Fruit fly (Drosophila melanogaster) whole organism, pupa: Measurements from ENCODE around the gene CG14551.
A peak's percentile ranks its signal among the peaks of the same experiment; 100 is the strongest.

Source experiments
- CG17806 ChIP-seq: fragments of 200-800 bp; sonication (Bioruptor generic); optimal IDR thresholded peaks from 2 replicates; lab custom pipeline; 2018; ENCODE audit warnings: missing biosample characterization, mild to moderate bottlenecking, missing genetic modification characterization, moderate library complexity
- CG8159 ChIP-seq: fragments of 200-800 bp; sonication (Bioruptor generic); optimal IDR thresholded peaks from 3 replicates; lab custom pipeline; 2018; ENCODE audit warnings: missing biosample characterization, mild to moderate bottlenecking, missing genetic modification characterization, moderate library complexity
- CG8301 ChIP-seq: fragments of 200-800 bp; sonication (Bioruptor generic); optimal IDR thresholded peaks from 2 replicates; lab custom pipeline; 2018; ENCODE audit warnings: missing biosample characterization, mild to moderate bottlenecking, missing genetic modification characterization
- D1 ChIP-seq: fragments of 200-800 bp; sonication (Bioruptor generic); optimal IDR thresholded peaks from 2 replicates; lab custom pipeline; 2018; ENCODE audit warnings: missing biosample characterization, mild to moderate bottlenecking, missing genetic modification characterization, moderate library complexity
- EcR ChIP-seq: fragments of 200-800 bp; sonication (Bioruptor generic); optimal IDR thresholded peaks from 3 replicates; lab custom pipeline; 2019; ENCODE audit warnings: missing biosample characterization, missing genetic modification characterization, mild to moderate bottlenecking, moderate library complexity, missing genetic modification reagents
- Ets98B ChIP-seq: fragments of 200-800 bp; sonication (Bioruptor generic); IDR thresholded peaks from 2 replicates; pipeline ENCODE4 v1.3.6; 2022; ENCODE audit warnings: missing biosample characterization, missing genetic modification characterization
- Pif1A ChIP-seq: fragments of 200-800 bp; sonication (Bioruptor generic); optimal IDR thresholded peaks from 3 replicates; lab custom pipeline; 2016; ENCODE audit warnings: missing biosample characterization, missing genetic modification characterization
- Pif1B ChIP-seq: fragments of 200-800 bp; sonication (Bioruptor generic); optimal IDR thresholded peaks from 3 replicates; lab custom pipeline; 2016; ENCODE audit warnings: missing biosample characterization, missing genetic modification characterization
- Snoo ChIP-seq: fragments of 200-800 bp; sonication (Bioruptor generic); optimal IDR thresholded peaks from 3 replicates; lab custom pipeline; 2017; ENCODE audit warnings: missing biosample characterization, mild to moderate bottlenecking, missing genetic modification characterization, inconsistent platforms

DNA sequence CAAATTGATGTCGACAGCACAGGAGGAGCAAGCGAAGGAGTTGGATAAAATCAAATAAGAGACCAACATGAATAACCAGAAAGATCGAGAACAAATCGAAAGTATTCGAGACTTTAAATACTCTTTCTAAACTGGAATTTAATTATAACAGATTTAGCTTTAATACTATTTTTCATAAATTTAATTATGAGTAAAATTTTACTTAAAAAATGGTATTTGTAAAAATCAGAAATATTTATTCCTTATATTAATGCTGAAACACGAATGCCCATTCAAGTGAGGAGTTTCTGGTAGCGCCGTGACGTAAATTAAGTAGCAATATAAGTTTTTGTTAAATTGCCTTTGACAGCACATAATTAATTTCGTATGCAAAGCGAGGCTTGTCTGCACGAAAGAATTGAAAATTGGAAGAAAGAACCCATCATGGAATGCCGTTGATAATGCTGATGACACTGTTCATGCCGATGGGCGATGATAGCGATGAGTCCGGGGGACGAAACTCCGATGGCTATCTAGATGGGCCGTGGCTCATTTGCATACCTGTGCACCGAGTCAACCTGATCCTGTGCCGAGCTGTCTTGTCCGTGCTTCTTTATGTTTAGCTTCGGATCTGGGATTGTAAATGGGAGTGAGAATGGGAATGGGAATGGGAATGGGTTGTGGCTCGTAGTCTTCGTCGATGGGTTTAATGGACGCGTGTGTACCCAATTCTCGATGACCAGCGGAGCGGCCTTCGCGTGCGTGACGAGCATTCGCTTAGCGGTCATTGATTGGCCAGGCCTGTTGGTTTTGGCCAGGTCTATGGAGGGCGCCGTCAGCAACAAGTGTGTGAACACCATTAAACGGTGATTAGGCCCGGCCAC lies 49.8 kb downstream of the CG14551 start:
- TF ChIP-seq EcR (GFP tag; lab: Kevin White, UChicago) (peak; percentile 90), Ets98B (no peak), Pif1A (GFP tag; lab: Kevin White, UChicago) (peak; percentile 30), D1 (tag; lab: Kevin White, UChicago) (peak; percentile 42), CG17806 (tag; lab: Kevin White, UChicago) (peak; percentile 76), Pif1B (GFP tag; lab: Kevin White, UChicago) (peak; percentile 18), Snoo (tag; lab: Kevin White, UChicago) (peak; percentile 37), CG8159 (tag; lab: Kevin White, UChicago) (peak; percentile 73), CG8301 (tag; lab: Kevin White, UChicago) (peak; percentile 66)
